Fruit fly (Drosophila melanogaster) whole organism, prepupa: ENCODE measurements around the gene CG1737.
A peak's percentile ranks its signal among the peaks of the same experiment; 100 is the strongest.

Experiments
- Blimp-1 ChIP-seq: fragments of 200-800 bp; sonication (Bioruptor generic); optimal IDR thresholded peaks from 3 replicates; lab custom pipeline; 2017; ENCODE audit warnings: missing biosample characterization, missing genetic modification characterization, mild to moderate bottlenecking, moderate library complexity, missing genetic modification reagents
- CG10669 ChIP-seq: fragments of 200-800 bp; sonication (Bioruptor generic); optimal IDR thresholded peaks from 3 replicates; lab custom pipeline; 2018; ENCODE audit warnings: missing biosample characterization, mild to moderate bottlenecking, missing genetic modification characterization, moderate library complexity
- CG11294 ChIP-seq: fragments of 200-800 bp; sonication (Bioruptor generic); IDR thresholded peaks from 2 replicates; pipeline ENCODE4 v1.3.6; 2022; ENCODE audit warnings: missing biosample characterization, missing genetic modification characterization
- CG11902 ChIP-seq: fragments of 200-800 bp; sonication (Bioruptor generic); optimal IDR thresholded peaks from 3 replicates; lab custom pipeline; 2016; ENCODE audit warnings: missing biosample characterization, missing genetic modification characterization
- CG1621 ChIP-seq: fragments of 200-800 bp; sonication (Bioruptor generic); optimal IDR thresholded peaks from 3 replicates; lab custom pipeline; 2018; ENCODE audit warnings: missing biosample characterization, mild to moderate bottlenecking, missing genetic modification characterization
- CG31627 ChIP-seq: fragments of 200-800 bp; sonication (Bioruptor generic); optimal IDR thresholded peaks from 3 replicates; lab custom pipeline; 2016; ENCODE audit warnings: missing biosample characterization, missing genetic modification characterization
- CG32006 ChIP-seq: fragments of 200-800 bp; sonication (Bioruptor generic); optimal IDR thresholded peaks from 3 replicates; lab custom pipeline; 2017; ENCODE audit warnings: missing biosample characterization, mild to moderate bottlenecking, missing genetic modification characterization
- CG34406 ChIP-seq: fragments of 200-800 bp; sonication (Bioruptor generic); optimal IDR thresholded peaks from 3 replicates; lab custom pipeline; 2016; ENCODE audit warnings: missing biosample characterization, missing genetic modification characterization
- CG3919 ChIP-seq: fragments of 200-800 bp; sonication (Bioruptor generic); optimal IDR thresholded peaks from 3 replicates; lab custom pipeline; 2016; ENCODE audit warnings: missing biosample characterization, missing genetic modification characterization
- CG4318 ChIP-seq: fragments of 200-800 bp; sonication (Bioruptor generic); optimal IDR thresholded peaks from 3 replicates; lab custom pipeline; 2017; ENCODE audit warnings: missing biosample characterization, mild to moderate bottlenecking, missing genetic modification characterization
- CG6163 ChIP-seq: fragments of 200-800 bp; sonication (Bioruptor generic); IDR thresholded peaks from 3 replicates; pipeline ENCODE4 v1.3.6; 2022; ENCODE audit warnings: missing biosample characterization, missing genetic modification characterization
- CG6792 ChIP-seq: fragments of 200-800 bp; sonication (Bioruptor generic); optimal IDR thresholded peaks from 3 replicates; lab custom pipeline; 2016; ENCODE audit warnings: missing biosample characterization, missing genetic modification characterization
- CG6808 ChIP-seq: fragments of 200-800 bp; sonication (Bioruptor generic); optimal IDR thresholded peaks from 3 replicates; lab custom pipeline; 2017; ENCODE audit warnings: missing biosample characterization, missing genetic modification characterization, mild to moderate bottlenecking, moderate library complexity, missing genetic modification reagents
- CG7368 ChIP-seq: fragments of 200-800 bp; sonication (Bioruptor generic); optimal IDR thresholded peaks from 3 replicates; lab custom pipeline; 2016; ENCODE audit warnings: missing biosample characterization, missing genetic modification characterization
- CG8319 ChIP-seq: fragments of 200-800 bp; sonication (Bioruptor generic); optimal IDR thresholded peaks from 3 replicates; lab custom pipeline; 2016; ENCODE audit warnings: missing biosample characterization, missing genetic modification characterization
- CG9139 ChIP-seq: fragments of 200-800 bp; sonication (Bioruptor generic); optimal IDR thresholded peaks from 3 replicates; lab custom pipeline; 2017; ENCODE audit warnings: missing biosample characterization, mild to moderate bottlenecking, missing genetic modification characterization
- Eip75B ChIP-seq: fragments of 200-800 bp; sonication (Bioruptor generic); optimal IDR thresholded peaks from 3 replicates; lab custom pipeline; 2016; ENCODE audit warnings: missing biosample characterization, missing genetic modification characterization
- Eip78C ChIP-seq: fragments of 200-800 bp; sonication (Bioruptor generic); peaks from one replicate; lab custom pipeline; 2016; ENCODE audit warnings: missing biosample characterization, missing genetic modification characterization
- Ets21C ChIP-seq: fragments of 200-800 bp; sonication (Bioruptor generic); optimal IDR thresholded peaks from 3 replicates; lab custom pipeline; 2016; ENCODE audit warnings: missing biosample characterization, missing genetic modification characterization
- Ets96B ChIP-seq: fragments of 200-800 bp; optimal IDR thresholded peaks from 2 replicates; lab custom pipeline; 2019; ENCODE audit warnings: missing biosample characterization, mild to moderate bottlenecking, missing genetic modification characterization, moderate library complexity
- Gug ChIP-seq: fragments of 200-800 bp; sonication (Bioruptor generic); IDR thresholded peaks from 2 replicates; pipeline ENCODE4 v1.3.6; 2022; ENCODE audit warnings: missing biosample characterization, missing genetic modification characterization
- Hr38 ChIP-seq: sonication (Bioruptor generic); optimal IDR thresholded peaks from 2 replicates; lab custom pipeline; 2016; ENCODE audit warnings: missing biosample characterization, missing genetic modification characterization
- Hr4 ChIP-seq: fragments of 200-800 bp; sonication (Bioruptor generic); optimal IDR thresholded peaks from 3 replicates; lab custom pipeline; 2016; ENCODE audit warnings: missing biosample characterization, missing genetic modification characterization
- Met ChIP-seq: fragments of 200-800 bp; sonication (Bioruptor generic); optimal IDR thresholded peaks from 3 replicates; lab custom pipeline; 2016; ENCODE audit warnings: missing biosample characterization, missing genetic modification characterization
- OdsH ChIP-seq: fragments of 200-800 bp; sonication (Bioruptor generic); optimal IDR thresholded peaks from 3 replicates; lab custom pipeline; 2016; ENCODE audit warnings: missing biosample characterization, missing genetic modification characterization
- Smox ChIP-seq: fragments of 200-800 bp; sonication (Bioruptor generic); optimal IDR thresholded peaks from 3 replicates; lab custom pipeline; 2016; ENCODE audit warnings: missing biosample characterization, missing genetic modification characterization
- Sox102F ChIP-seq: fragments of 200-800 bp; sonication (Bioruptor generic); optimal IDR thresholded peaks from 2 replicates; lab custom pipeline; 2016; ENCODE audit warnings: missing biosample characterization, mild to moderate bottlenecking, missing genetic modification characterization
- Sox15 ChIP-seq: fragments of 200-800 bp; sonication (Bioruptor generic); optimal IDR thresholded peaks from 3 replicates; lab custom pipeline; 2016; ENCODE audit warnings: missing biosample characterization, missing genetic modification characterization
- achi ChIP-seq: fragments of 200-800 bp; sonication (Bioruptor generic); optimal IDR thresholded peaks from 3 replicates; lab custom pipeline; 2016; ENCODE audit warnings: missing biosample characterization, missing genetic modification characterization
- acj6 ChIP-seq: fragments of 200-800 bp; sonication (Bioruptor generic); optimal IDR thresholded peaks from 3 replicates; lab custom pipeline; 2016; ENCODE audit warnings: missing biosample characterization, missing genetic modification characterization
- cyc ChIP-seq: fragments of 200-800 bp; sonication (Bioruptor generic); optimal IDR thresholded peaks from 3 replicates; lab custom pipeline; 2016; ENCODE audit warnings: missing biosample characterization, missing genetic modification characterization
- dac ChIP-seq: fragments of 200-800 bp; sonication (Bioruptor generic); optimal IDR thresholded peaks from 2 replicates; lab custom pipeline; 2017; ENCODE audit warnings: missing biosample characterization, mild to moderate bottlenecking, missing genetic modification characterization
- dsx ChIP-seq: fragments of 200-800 bp; optimal IDR thresholded peaks from 3 replicates; lab custom pipeline; 2019; ENCODE audit warnings: missing biosample characterization, mild to moderate bottlenecking, missing genetic modification characterization, moderate library complexity; ENCODE audit not compliant: poor library complexity, severe bottlenecking
- eg ChIP-seq: fragments of 200-800 bp; sonication (Bioruptor generic); IDR thresholded peaks from 3 replicates; pipeline ENCODE4 v1.3.6; 2022; ENCODE audit warnings: missing biosample characterization, missing genetic modification characterization
- fd59A ChIP-seq: fragments of 200-800 bp; sonication (Bioruptor generic); optimal IDR thresholded peaks from 2 replicates; lab custom pipeline; 2017; ENCODE audit warnings: missing biosample characterization, mild to moderate bottlenecking, missing genetic modification characterization, missing genetic modification reagents
- fkh ChIP-seq: fragments of 200-800 bp; sonication (Bioruptor generic); optimal IDR thresholded peaks from 3 replicates; lab custom pipeline; 2017; ENCODE audit warnings: missing biosample characterization, mild to moderate bottlenecking, missing genetic modification characterization, moderate library complexity
- lz ChIP-seq: fragments of 200-800 bp; sonication (Bioruptor generic); optimal IDR thresholded peaks from 3 replicates; lab custom pipeline; 2016; ENCODE audit warnings: missing biosample characterization, missing genetic modification characterization
- net ChIP-seq: fragments of 200-800 bp; sonication (Bioruptor generic); optimal IDR thresholded peaks from 3 replicates; lab custom pipeline; 2016; ENCODE audit warnings: missing biosample characterization, missing genetic modification characterization
- pdm3 ChIP-seq: fragments of 200-800 bp; sonication (Bioruptor generic); optimal IDR thresholded peaks from 3 replicates; lab custom pipeline; 2016; ENCODE audit warnings: missing biosample characterization, missing genetic modification characterization
- salr ChIP-seq, 2 experiments: fragments of 200-800 bp; sonication (Bioruptor generic); optimal IDR thresholded peaks; 3 replicates each; lab custom pipeline; 2016 to 2018; ENCODE audit warnings: missing biosample characterization in 2 of 2, missing genetic modification characterization in 2 of 2, mild to moderate bottlenecking in 1 of 2
- spab ChIP-seq: fragments of 200-800 bp; sonication (Bioruptor generic); optimal IDR thresholded peaks from 2 replicates; lab custom pipeline; 2017; ENCODE audit warnings: missing biosample characterization, mild to moderate bottlenecking, missing genetic modification characterization, missing genetic modification reagents
- ss ChIP-seq, 2 experiments: fragments of 200-800 bp; sonication (Bioruptor generic); optimal IDR thresholded peaks; 2 replicates in 1 of 2; 3 replicates in 1 of 2; lab custom pipeline; 2017 to 2018; ENCODE audit warnings: mild to moderate bottlenecking in 2 of 2, missing biosample characterization in 2 of 2, missing genetic modification characterization in 2 of 2, moderate library complexity in 1 of 2
- svp ChIP-seq: fragments of 200-800 bp; sonication (Bioruptor generic); peaks from one replicate; lab custom pipeline; 2016; ENCODE audit warnings: missing biosample characterization, missing genetic modification characterization

CG1737 gene

dm6 chrX:11326213-11326731 lies 24.1 kb upstream of the CG1737 start (continued):
- TF ChIP-seq Smox (GFP tag; lab: Kevin White, UChicago) (peak; percentile 70), pdm3 (GFP tag; lab: Kevin White, UChicago) (peak; percentile 83), achi (peak; percentile 65), lz (peak; percentile 68), fkh (GFP tag; lab: Kevin White, UChicago) (peak; percentile 97), CG7368 (GFP tag; lab: Kevin White, UChicago) (peak; percentile 43), CG10669 (GFP tag; lab: Kevin White, UChicago) (peak; percentile 79), acj6 (peak; percentile 81), CG9139 (peak; percentile 63), salr (GFP tag; optimal IDR thresholded peaks at IDR 0.05; lab: Kevin White, UChicago) (peak in 1 of 2 experiments; percentile 54), CG4318 (GFP tag; lab: Kevin White, UChicago) (peak; percentile 69), fd59A (peak; percentile 72), Hr38 (GFP tag; lab: Kevin White, UChicago) (no peak), CG6163 (GFP tag; lab: Robert Waterston, UW) (peak; percentile 72), CG31627 (GFP tag; lab: Kevin White, UChicago) (peak; percentile 75), net (peak; percentile 74), Eip78C (GFP tag; lab: Kevin White, UChicago) (peak; percentile 95), spab (GFP tag; lab: Kevin White, UChicago) (peak; percentile 51), dsx (GFP tag; lab: Kevin White, UChicago) (peak; percentile 60), Eip75B (GFP tag; lab: Kevin White, UChicago) (peak; percentile 73), CG6792 (GFP tag; lab: Kevin White, UChicago) (peak; percentile 72), CG11294 (GFP tag; lab: Robert Waterston, UW) (peak; percentile 73), CG34406 (GFP tag; lab: Kevin White, UChicago) (peak; percentile 61), CG1621 (tag; lab: Kevin White, UChicago) (peak; percentile 74), cyc (GFP tag; lab: Kevin White, UChicago) (peak; percentile 62), CG11902 (GFP tag; lab: Kevin White, UChicago) (peak; percentile 59), Sox102F (GFP tag; lab: Kevin White, UChicago) (peak; percentile 74), svp (GFP tag; lab: Kevin White, UChicago) (peak; percentile 91), CG3919 (GFP tag; lab: Kevin White, UChicago) (peak; percentile 70), Ets96B (tag; lab: Kevin White, UChicago) (peak; percentile 72), Ets21C (GFP tag; lab: Kevin White, UChicago) (peak; percentile 58), CG8319 (GFP tag; lab: Kevin White, UChicago) (peak; percentile 33), Gug (GFP tag; lab: Robert Waterston, UW) (peak; percentile 58; the same call in 1 of the 2 replicates), eg (GFP tag; lab: Robert Waterston, UW) (peak; percentile 76), Met (GFP tag; lab: Kevin White, UChicago) (peak; percentile 75), Hr4 (GFP tag; lab: Kevin White, UChicago) (peak; percentile 84), Sox15 (GFP tag; lab: Kevin White, UChicago) (peak; percentile 64), OdsH (GFP tag; lab: Kevin White, UChicago) (peak; percentile 78), Blimp-1 (peak; percentile 65), CG32006 (GFP tag; lab: Kevin White, UChicago) (peak; percentile 84), ss (GFP tag; optimal IDR thresholded peaks at IDR 0.05; lab: Kevin White, UChicago) (peak in 1 of 2 experiments; percentile 52), dac (GFP tag; lab: Kevin White, UChicago) (peak; percentile 39), CG6808 (peak; percentile 76)
